Worm (Caenorhabditis elegans): ENCODE data around the gene ttr-18.

DNA sequence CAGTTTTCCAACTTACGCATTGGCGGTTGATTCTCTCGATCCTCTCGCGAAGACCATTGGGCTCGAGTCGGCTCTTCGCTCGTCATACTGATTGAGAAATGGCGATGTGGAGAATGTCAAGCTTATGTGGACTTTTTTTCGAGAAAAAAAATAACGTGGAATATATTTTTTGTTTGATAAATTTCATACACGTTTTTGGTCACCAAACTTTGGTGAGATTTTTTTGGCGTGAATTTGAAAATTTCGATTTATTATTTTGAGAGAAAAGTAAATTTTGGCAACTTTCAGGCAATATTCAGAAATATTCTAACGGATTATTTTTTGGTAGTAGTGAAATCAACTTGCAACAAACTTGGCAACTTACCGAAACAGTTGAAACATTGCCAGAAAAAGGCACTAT is 7.5 kb downstream of the ttr-18 start, which contains the start of gene W02B12.12:
- TF ChIP-seq peb-1 (tag; optimal IDR thresholded peaks at IDR 0.05) = no peak
- no peak for TF ChIP-seq egl-27 (tag; optimal IDR thresholded peaks at IDR 0.05)
- TF ChIP-seq unc-39 (tag; optimal IDR thresholded peaks at IDR 0.05) = no peak
- no peak for TF ChIP-seq aly-2 (tag; optimal IDR thresholded peaks at IDR 0.05)
- TF ChIP-seq ceh-82 (tag; optimal IDR thresholded peaks at IDR 0.05) = no peak
- TF ChIP-seq sma-3 (GFP tag; optimal IDR thresholded peaks at IDR 0.05) = no peak
- no peak for TF ChIP-seq lsy-2 (tag; optimal IDR thresholded peaks at IDR 0.05)
- TF ChIP-seq zag-1 (tag; optimal IDR thresholded peaks at IDR 0.05) = no peak
- TF ChIP-seq mdl-1 (tag; optimal IDR thresholded peaks at IDR 0.05) = no peak
- TF ChIP-seq R02D3.7 (tag; optimal IDR thresholded peaks at IDR 0.05) = no peak

Measured in whole organism, L2 larva.